Fruit fly (Drosophila melanogaster) whole organism, prepupa: ENCODE data around the gene lap.

Experiments used
- Blimp-1 ChIP-seq: fragments of 200-800 bp; sonication (Bioruptor generic); optimal IDR thresholded peaks from 3 replicates; lab custom pipeline; 2017; ENCODE audit warnings: missing biosample characterization, missing genetic modification characterization, mild to moderate bottlenecking, moderate library complexity, missing genetic modification reagents
- CG10631 ChIP-seq: fragments of 200-800 bp; sonication (Bioruptor generic); optimal IDR thresholded peaks from 2 replicates; lab custom pipeline; 2016; ENCODE audit warnings: missing biosample characterization, missing genetic modification characterization
- CG10669 ChIP-seq: fragments of 200-800 bp; sonication (Bioruptor generic); optimal IDR thresholded peaks from 3 replicates; lab custom pipeline; 2018; ENCODE audit warnings: missing biosample characterization, mild to moderate bottlenecking, missing genetic modification characterization, moderate library complexity
- CG34406 ChIP-seq: fragments of 200-800 bp; sonication (Bioruptor generic); optimal IDR thresholded peaks from 3 replicates; lab custom pipeline; 2016; ENCODE audit warnings: missing biosample characterization, missing genetic modification characterization
- CG6276 ChIP-seq: fragments of 200-800 bp; sonication (Bioruptor generic); optimal IDR thresholded peaks from 2 replicates; lab custom pipeline; 2017; ENCODE audit warnings: missing biosample characterization, mild to moderate bottlenecking, missing genetic modification characterization
- CG6808 ChIP-seq: fragments of 200-800 bp; sonication (Bioruptor generic); optimal IDR thresholded peaks from 3 replicates; lab custom pipeline; 2017; ENCODE audit warnings: missing biosample characterization, missing genetic modification characterization, mild to moderate bottlenecking, moderate library complexity, missing genetic modification reagents
- CG7368 ChIP-seq: fragments of 200-800 bp; sonication (Bioruptor generic); optimal IDR thresholded peaks from 3 replicates; lab custom pipeline; 2016; ENCODE audit warnings: missing biosample characterization, missing genetic modification characterization
- CG8319 ChIP-seq: fragments of 200-800 bp; sonication (Bioruptor generic); optimal IDR thresholded peaks from 3 replicates; lab custom pipeline; 2016; ENCODE audit warnings: missing biosample characterization, missing genetic modification characterization
- Lpt ChIP-seq: fragments of 200-800 bp; sonication (Bioruptor generic); optimal IDR thresholded peaks from 3 replicates; lab custom pipeline; 2016; ENCODE audit warnings: missing biosample characterization, missing genetic modification characterization
- Sox102F ChIP-seq: fragments of 200-800 bp; sonication (Bioruptor generic); optimal IDR thresholded peaks from 2 replicates; lab custom pipeline; 2016; ENCODE audit warnings: missing biosample characterization, mild to moderate bottlenecking, missing genetic modification characterization
- eg ChIP-seq: fragments of 200-800 bp; sonication (Bioruptor generic); IDR thresholded peaks from 3 replicates; pipeline ENCODE4 v1.3.6; 2022; ENCODE audit warnings: missing biosample characterization, missing genetic modification characterization
- fd59A ChIP-seq: fragments of 200-800 bp; sonication (Bioruptor generic); optimal IDR thresholded peaks from 2 replicates; lab custom pipeline; 2017; ENCODE audit warnings: missing biosample characterization, mild to moderate bottlenecking, missing genetic modification characterization, missing genetic modification reagents

DNA sequence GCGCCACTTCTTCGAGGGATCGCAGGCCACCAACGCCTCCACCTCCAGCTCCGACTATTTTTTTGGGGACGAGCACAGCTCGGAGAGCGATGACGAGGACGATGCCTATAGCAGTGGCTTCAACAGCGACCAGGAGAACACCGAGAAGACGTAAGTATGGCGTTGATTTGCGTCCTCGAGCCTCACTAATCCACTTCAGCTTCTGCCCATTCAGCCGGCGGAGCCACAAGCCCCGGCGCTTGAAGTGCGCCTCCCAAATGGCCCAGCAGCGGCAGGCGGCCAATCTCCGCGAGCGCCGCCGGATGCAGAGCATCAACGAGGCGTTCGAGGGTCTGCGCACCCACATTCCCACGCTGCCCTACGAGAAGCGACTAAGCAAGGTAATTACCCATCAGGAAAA lies 49.6 kb upstream of the lap start:
- TF ChIP-seq eg (no peak), CG10669 (GFP tag; lab: Kevin White, UChicago) (no peak), fd59A (no peak), CG8319 (GFP tag; lab: Kevin White, UChicago) (no peak), CG7368 (no peak), CG34406 (no peak), Sox102F (GFP tag; lab: Kevin White, UChicago) (no peak), CG6808 (GFP tag; lab: Kevin White, UChicago) (no peak), CG10631 (GFP tag; lab: Kevin White, UChicago) (no peak), CG6276 (GFP tag; lab: Kevin White, UChicago) (no peak), Blimp-1 (no peak), Lpt (GFP tag; lab: Kevin White, UChicago) (no peak)
